Fruit fly (Drosophila melanogaster) whole organism, pupa: ENCODE data around the gene OdsH.

Source experiments
- CG10348 ChIP-seq: fragments of 200-800 bp; sonication (Bioruptor generic); IDR thresholded peaks from 2 replicates; pipeline ENCODE4 v1.3.6; 2022; ENCODE audit warnings: missing biosample characterization, missing genetic modification characterization
- CG12605 ChIP-seq: fragments of 200-800 bp; sonication (Bioruptor generic); IDR thresholded peaks from 2 replicates; pipeline ENCODE4 v1.3.6; 2022; ENCODE audit warnings: missing biosample characterization, missing genetic modification characterization
- CG13204 ChIP-seq: fragments of 200-800 bp; sonication (Bioruptor generic); optimal IDR thresholded peaks from 2 replicates; lab custom pipeline; 2018; ENCODE audit warnings: missing biosample characterization, mild to moderate bottlenecking, missing genetic modification characterization, moderate library complexity
- CG14655 ChIP-seq: fragments of 200-800 bp; sonication (Bioruptor generic); optimal IDR thresholded peaks from 3 replicates; lab custom pipeline; 2017; ENCODE audit warnings: mild to moderate bottlenecking, missing biosample characterization, missing genetic modification reagents, missing genetic modification characterization
- CG15710 ChIP-seq: fragments of 200-800 bp; sonication (Bioruptor generic); optimal IDR thresholded peaks from 2 replicates; lab custom pipeline; 2018; ENCODE audit warnings: missing biosample characterization, mild to moderate bottlenecking, missing genetic modification characterization, moderate library complexity
- CG17806 ChIP-seq: fragments of 200-800 bp; sonication (Bioruptor generic); optimal IDR thresholded peaks from 2 replicates; lab custom pipeline; 2018; ENCODE audit warnings: missing biosample characterization, mild to moderate bottlenecking, missing genetic modification characterization, moderate library complexity
- CG32121 ChIP-seq: fragments of 200-800 bp; sonication (Bioruptor generic); IDR thresholded peaks from 2 replicates; pipeline ENCODE4 v1.3.6; 2022; ENCODE audit warnings: missing biosample characterization, missing genetic modification characterization
- CG34367 ChIP-seq: fragments of 200-800 bp; sonication (Bioruptor generic); optimal IDR thresholded peaks from 2 replicates; lab custom pipeline; 2018; ENCODE audit warnings: missing biosample characterization, mild to moderate bottlenecking, missing genetic modification characterization
- CG4496 ChIP-seq: fragments of 200-800 bp; sonication (Bioruptor generic); IDR thresholded peaks from 3 replicates; pipeline ENCODE4 v1.3.6; 2022; ENCODE audit warnings: missing biosample characterization, missing genetic modification characterization
- CG8159 ChIP-seq: fragments of 200-800 bp; sonication (Bioruptor generic); optimal IDR thresholded peaks from 3 replicates; lab custom pipeline; 2018; ENCODE audit warnings: missing biosample characterization, mild to moderate bottlenecking, missing genetic modification characterization, moderate library complexity
- CG8301 ChIP-seq: fragments of 200-800 bp; sonication (Bioruptor generic); optimal IDR thresholded peaks from 2 replicates; lab custom pipeline; 2018; ENCODE audit warnings: missing biosample characterization, mild to moderate bottlenecking, missing genetic modification characterization
- CG9948 ChIP-seq: fragments of 200-800 bp; sonication (Bioruptor generic); optimal IDR thresholded peaks from 2 replicates; lab custom pipeline; 2018; ENCODE audit warnings: missing biosample characterization, mild to moderate bottlenecking, missing genetic modification characterization, moderate library complexity
- D1 ChIP-seq: fragments of 200-800 bp; sonication (Bioruptor generic); optimal IDR thresholded peaks from 2 replicates; lab custom pipeline; 2018; ENCODE audit warnings: missing biosample characterization, mild to moderate bottlenecking, missing genetic modification characterization, moderate library complexity
- EcR ChIP-seq: fragments of 200-800 bp; sonication (Bioruptor generic); optimal IDR thresholded peaks from 3 replicates; lab custom pipeline; 2019; ENCODE audit warnings: missing biosample characterization, missing genetic modification characterization, mild to moderate bottlenecking, moderate library complexity, missing genetic modification reagents
- Ets98B ChIP-seq: fragments of 200-800 bp; sonication (Bioruptor generic); IDR thresholded peaks from 2 replicates; pipeline ENCODE4 v1.3.6; 2022; ENCODE audit warnings: missing biosample characterization, missing genetic modification characterization
- Pif1A ChIP-seq: fragments of 200-800 bp; sonication (Bioruptor generic); optimal IDR thresholded peaks from 3 replicates; lab custom pipeline; 2016; ENCODE audit warnings: missing biosample characterization, missing genetic modification characterization
- Pif1B ChIP-seq: fragments of 200-800 bp; sonication (Bioruptor generic); optimal IDR thresholded peaks from 3 replicates; lab custom pipeline; 2016; ENCODE audit warnings: missing biosample characterization, missing genetic modification characterization
- Snoo ChIP-seq: fragments of 200-800 bp; sonication (Bioruptor generic); optimal IDR thresholded peaks from 3 replicates; lab custom pipeline; 2017; ENCODE audit warnings: missing biosample characterization, mild to moderate bottlenecking, missing genetic modification characterization, inconsistent platforms
- fd96Ca ChIP-seq: fragments of 200-800 bp; sonication (Bioruptor generic); IDR thresholded peaks from 3 replicates; pipeline ENCODE4 v1.3.6; 2022; ENCODE audit warnings: missing biosample characterization, missing genetic modification characterization
- gl ChIP-seq: fragments of 200-800 bp; sonication (Bioruptor generic); optimal IDR thresholded peaks from 2 replicates; lab custom pipeline; 2018; ENCODE audit warnings: missing biosample characterization, mild to moderate bottlenecking, missing genetic modification characterization
- rn ChIP-seq: fragments of 200-800 bp; sonication (Bioruptor generic); IDR thresholded peaks from 2 replicates; pipeline ENCODE4 v1.3.6; 2022; ENCODE audit warnings: missing biosample characterization, missing genetic modification characterization

The OdsH gene

DNA sequence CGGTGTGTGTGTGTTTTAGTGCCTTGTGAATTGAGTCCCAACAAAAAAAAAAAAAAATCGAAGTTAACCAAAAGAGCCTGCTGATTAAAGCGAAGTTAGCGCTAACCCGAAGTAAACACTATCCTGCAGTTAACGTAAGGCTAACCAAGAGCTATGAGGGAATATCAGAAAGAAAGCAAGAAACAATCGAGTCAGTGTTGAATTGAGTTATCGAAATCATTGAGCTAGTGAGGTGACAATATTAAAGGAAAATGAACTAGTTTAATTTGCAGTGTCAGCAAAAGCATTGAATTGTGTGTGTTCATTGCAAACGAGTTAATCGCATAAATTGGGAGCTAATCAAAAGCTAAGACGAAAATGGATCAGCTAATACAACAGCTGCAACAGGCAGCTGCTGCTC is at the start of gene OdsH:
Gene OdsH (plus strand): TSS at position 301 of the 400 bp plus-strand sequence.
- TF ChIP-seq Snoo (tag; lab: Kevin White, UChicago) = no peak
- TF ChIP-seq rn (GFP tag; lab: Robert Waterston, UW) = no peak
- no peak for TF ChIP-seq CG15710 (tag; lab: Kevin White, UChicago)
- TF ChIP-seq CG9948 (tag; lab: Kevin White, UChicago) = no peak
- TF ChIP-seq Pif1A (GFP tag; lab: Kevin White, UChicago) = no peak
- no peak for TF ChIP-seq CG10348
- TF ChIP-seq gl (tag; lab: Kevin White, UChicago) = no peak
- no peak for TF ChIP-seq CG8159 (tag; lab: Kevin White, UChicago)
- no peak for TF ChIP-seq CG17806 (tag; lab: Kevin White, UChicago)
- TF ChIP-seq Ets98B (GFP tag; lab: Robert Waterston, UW) = no peak
- no peak for TF ChIP-seq Pif1B
- TF ChIP-seq CG4496 (GFP tag; lab: Robert Waterston, UW) = no peak
- TF ChIP-seq EcR (GFP tag; lab: Kevin White, UChicago) = no peak

DNA sequence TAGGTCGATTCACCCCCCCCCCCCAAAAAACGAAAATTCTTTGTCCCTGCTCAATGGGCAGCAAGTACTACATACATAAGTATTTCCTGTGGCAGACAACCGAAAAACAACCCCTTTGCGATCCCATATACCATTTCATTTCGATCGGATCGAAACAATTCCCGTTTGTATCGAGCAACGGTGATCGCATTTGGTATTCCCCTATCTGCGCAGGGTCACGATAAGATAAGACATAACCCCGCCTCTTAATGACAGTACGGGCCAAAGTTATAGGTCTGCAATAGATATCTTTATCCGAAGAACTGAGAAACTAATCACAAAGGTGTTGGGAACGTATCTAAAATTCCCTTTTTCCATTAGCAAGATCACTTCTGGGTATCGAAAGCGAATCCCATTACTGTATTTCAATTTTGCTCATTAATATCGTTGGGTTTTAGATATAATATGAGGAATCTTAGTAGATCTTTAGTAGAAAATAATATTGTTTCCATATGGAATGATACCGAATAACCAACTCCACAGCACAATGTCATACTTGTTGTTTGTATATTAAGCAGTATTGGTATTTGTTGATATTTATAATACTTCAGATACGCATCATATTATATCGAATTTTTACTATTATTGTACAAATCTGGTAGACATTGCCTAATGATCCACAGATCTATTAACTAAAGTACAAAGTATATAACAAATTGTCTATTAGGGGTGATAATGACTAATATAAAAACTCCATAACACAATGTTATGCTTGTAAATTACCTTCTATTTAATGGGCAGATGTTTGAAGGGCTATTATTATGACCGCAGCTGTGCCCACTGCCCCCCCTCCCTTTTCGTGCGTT is 49.6 kb upstream of the OdsH start:
- no peak for TF ChIP-seq CG15710 (tag; lab: Kevin White, UChicago)
- no peak for TF ChIP-seq CG12605 (GFP tag; lab: Robert Waterston, UW)
- no peak for TF ChIP-seq D1 (tag; lab: Kevin White, UChicago)
- TF ChIP-seq rn (GFP tag; lab: Robert Waterston, UW) = no peak
- no peak for TF ChIP-seq CG8159 (tag; lab: Kevin White, UChicago)
- no peak for TF ChIP-seq CG4496 (GFP tag; lab: Robert Waterston, UW)

DNA sequence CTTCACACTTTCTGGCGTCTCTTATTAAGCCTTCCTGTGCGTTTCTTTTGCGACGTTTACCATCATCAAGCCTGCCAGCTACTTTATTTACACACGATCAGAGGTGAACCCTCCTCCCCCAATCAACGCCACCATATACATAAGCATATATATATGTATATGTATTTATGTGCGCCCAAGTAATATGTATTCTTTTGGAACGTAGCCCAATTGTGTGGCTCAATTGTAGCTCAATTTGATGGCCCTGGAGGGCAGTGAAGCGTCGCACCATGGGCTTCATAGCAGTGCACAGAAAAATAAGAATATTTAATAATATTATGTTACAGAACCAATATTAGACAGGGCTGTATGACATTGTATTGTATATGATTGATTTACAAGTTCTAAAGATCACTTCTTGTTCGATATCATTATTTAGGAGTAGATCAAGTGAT is 48.9 kb upstream of the OdsH start:
- no peak for TF ChIP-seq Pif1A (GFP tag; lab: Kevin White, UChicago)
- TF ChIP-seq CG17806 (tag; lab: Kevin White, UChicago) = no peak
- TF ChIP-seq fd96Ca (GFP tag; lab: Robert Waterston, UW) = no peak
- TF ChIP-seq CG15710 (tag; lab: Kevin White, UChicago) = no peak
- no peak for TF ChIP-seq CG10348
- no peak for TF ChIP-seq CG4496 (GFP tag; lab: Robert Waterston, UW)
- TF ChIP-seq D1 (tag; lab: Kevin White, UChicago) = no peak

DNA sequence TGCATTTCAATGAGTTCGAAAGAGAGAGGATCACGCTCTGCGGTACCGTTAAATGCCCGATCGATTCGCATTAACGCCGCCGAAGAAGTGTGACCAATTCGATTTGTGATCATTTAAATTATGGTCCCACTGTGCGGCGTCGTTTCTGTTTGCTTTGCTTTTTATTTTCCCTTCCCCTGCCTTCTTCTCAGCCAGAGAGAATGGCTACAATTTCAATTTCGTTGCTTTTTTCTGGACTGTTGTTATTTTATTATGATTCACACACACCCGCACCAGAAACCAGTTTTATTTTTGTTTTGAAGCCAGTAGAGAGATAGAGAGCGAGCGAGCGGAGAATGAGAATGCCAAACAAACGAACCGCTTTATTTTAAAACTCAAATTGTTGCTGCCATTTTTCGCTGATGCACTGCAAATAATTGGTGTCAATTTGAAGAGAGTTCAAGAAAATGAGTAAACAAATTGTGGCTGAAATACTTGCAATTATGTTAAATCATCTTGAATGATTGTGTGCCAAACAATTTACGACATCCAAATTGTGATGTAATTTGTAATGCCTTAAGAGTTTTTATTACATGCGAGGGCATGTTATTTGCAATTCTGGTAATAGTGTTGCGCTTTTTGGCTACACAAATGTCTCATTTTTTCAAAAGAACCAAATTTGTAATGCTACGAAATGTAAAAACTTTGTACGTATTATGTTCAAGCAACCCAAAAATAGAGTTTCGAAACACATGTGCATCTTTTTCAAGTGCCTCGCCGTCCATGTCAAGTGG is 48.0 kb upstream of the OdsH start:
- no peak for TF ChIP-seq rn (GFP tag; lab: Robert Waterston, UW)
- TF ChIP-seq CG34367 = peak; percentile 37
- TF ChIP-seq CG8301 (tag; lab: Kevin White, UChicago) = peak; percentile 79
- peak; percentile 76 for TF ChIP-seq Pif1A (GFP tag; lab: Kevin White, UChicago)
- TF ChIP-seq fd96Ca (GFP tag; lab: Robert Waterston, UW) = peak; percentile 62; the same call in 2 of the 3 replicates
- peak; percentile 56 for TF ChIP-seq D1 (tag; lab: Kevin White, UChicago)
- TF ChIP-seq Ets98B (GFP tag; lab: Robert Waterston, UW) = peak; percentile 52
- TF ChIP-seq CG4496 (GFP tag; lab: Robert Waterston, UW) = peak; percentile 60; the same call in 1 of the 3 replicates
- TF ChIP-seq CG12605 (GFP tag; lab: Robert Waterston, UW) = 0 out of 2 replicates have a peak, but pooled peaks have one; percentile 11
- TF ChIP-seq CG8159 (tag; lab: Kevin White, UChicago) = peak; percentile 74
- peak; percentile 60 for TF ChIP-seq CG9948 (tag; lab: Kevin White, UChicago)
- peak; percentile 68 for TF ChIP-seq CG17806 (tag; lab: Kevin White, UChicago)
- peak; percentile 61 for TF ChIP-seq Pif1B
- no peak for TF ChIP-seq gl (tag; lab: Kevin White, UChicago)
- 0 out of 2 replicates have a peak, but pooled peaks have one; percentile 17 for TF ChIP-seq CG10348
- peak; percentile 64 for TF ChIP-seq CG15710 (tag; lab: Kevin White, UChicago)
- TF ChIP-seq CG13204 = no peak
- peak; percentile 46; the same call in 1 of the 2 replicates for TF ChIP-seq CG32121 (GFP tag; lab: Robert Waterston, UW)
- TF ChIP-seq CG14655 (GFP tag; lab: Kevin White, UChicago) = peak; percentile 84
- TF ChIP-seq EcR (GFP tag; lab: Kevin White, UChicago) = no peak
- TF ChIP-seq Snoo (tag; lab: Kevin White, UChicago) = peak; percentile 68

DNA sequence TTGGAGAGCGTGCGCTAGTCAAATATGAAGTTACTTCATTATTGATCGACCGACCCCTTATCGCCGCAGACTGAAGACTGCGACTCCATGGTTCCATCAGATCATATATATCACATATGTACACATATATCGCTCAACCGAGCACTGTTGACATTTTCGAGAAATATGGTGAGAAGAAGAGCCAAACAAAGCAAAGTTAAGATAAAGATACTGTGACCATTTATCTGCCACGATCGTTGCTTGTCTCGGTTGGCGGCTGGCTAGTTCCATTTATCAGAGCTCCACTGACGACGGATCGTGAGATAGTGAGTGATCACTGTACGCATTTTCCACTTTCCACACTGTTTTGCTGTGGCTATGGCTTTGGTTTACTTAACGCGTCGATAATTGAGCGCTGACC is 47.2 kb upstream of the OdsH start:
- TF ChIP-seq CG8301 (tag; lab: Kevin White, UChicago) = no peak
- TF ChIP-seq Pif1B = no peak
- no peak for TF ChIP-seq CG8159 (tag; lab: Kevin White, UChicago)
- no peak for TF ChIP-seq CG9948 (tag; lab: Kevin White, UChicago)
- TF ChIP-seq CG14655 (GFP tag; lab: Kevin White, UChicago) = no peak
- TF ChIP-seq CG34367 = no peak
- TF ChIP-seq Ets98B (GFP tag; lab: Robert Waterston, UW) = no peak
- no peak for TF ChIP-seq rn (GFP tag; lab: Robert Waterston, UW)
- no peak for TF ChIP-seq gl (tag; lab: Kevin White, UChicago)
- TF ChIP-seq Snoo (tag; lab: Kevin White, UChicago) = no peak
- TF ChIP-seq CG10348 = no peak
